Worm (Caenorhabditis elegans): Measurements from ENCODE around the gene F22E5.20.

ce11 chrII:2631169-2631568 lies 42.3 kb downstream of the F22E5.20 start, which contains the start of gene D2062.1:
- TF ChIP-seq lsy-2 (tag; optimal IDR thresholded peaks at IDR 0.05) (no peak), Y48G9A.11 (GFP tag; IDR thresholded peaks at IDR 0.05) (no peak), unc-39 (tag; optimal IDR thresholded peaks at IDR 0.05) (no peak), ceh-82 (tag; optimal IDR thresholded peaks at IDR 0.05) (no peak), unc-130 (GFP tag; optimal IDR thresholded peaks at IDR 0.05) (no peak), snpc-4 (tag; optimal IDR thresholded peaks at IDR 0.05) (no peak), nhr-48 (tag; optimal IDR thresholded peaks at IDR 0.05) (no peak), F44E2.7 (GFP tag; IDR thresholded peaks at IDR 0.05) (no peak), aly-2 (tag; optimal IDR thresholded peaks at IDR 0.05) (no peak), nhr-6 (tag; optimal IDR thresholded peaks at IDR 0.05) (no peak), Y75B8A.6 (GFP tag; IDR thresholded peaks at IDR 0.05) (no peak)

Data from whole organism, L4 larva.